Fruit fly (Drosophila melanogaster): ENCODE results near the gene CG13398.

The CG13398 gene

DNA sequence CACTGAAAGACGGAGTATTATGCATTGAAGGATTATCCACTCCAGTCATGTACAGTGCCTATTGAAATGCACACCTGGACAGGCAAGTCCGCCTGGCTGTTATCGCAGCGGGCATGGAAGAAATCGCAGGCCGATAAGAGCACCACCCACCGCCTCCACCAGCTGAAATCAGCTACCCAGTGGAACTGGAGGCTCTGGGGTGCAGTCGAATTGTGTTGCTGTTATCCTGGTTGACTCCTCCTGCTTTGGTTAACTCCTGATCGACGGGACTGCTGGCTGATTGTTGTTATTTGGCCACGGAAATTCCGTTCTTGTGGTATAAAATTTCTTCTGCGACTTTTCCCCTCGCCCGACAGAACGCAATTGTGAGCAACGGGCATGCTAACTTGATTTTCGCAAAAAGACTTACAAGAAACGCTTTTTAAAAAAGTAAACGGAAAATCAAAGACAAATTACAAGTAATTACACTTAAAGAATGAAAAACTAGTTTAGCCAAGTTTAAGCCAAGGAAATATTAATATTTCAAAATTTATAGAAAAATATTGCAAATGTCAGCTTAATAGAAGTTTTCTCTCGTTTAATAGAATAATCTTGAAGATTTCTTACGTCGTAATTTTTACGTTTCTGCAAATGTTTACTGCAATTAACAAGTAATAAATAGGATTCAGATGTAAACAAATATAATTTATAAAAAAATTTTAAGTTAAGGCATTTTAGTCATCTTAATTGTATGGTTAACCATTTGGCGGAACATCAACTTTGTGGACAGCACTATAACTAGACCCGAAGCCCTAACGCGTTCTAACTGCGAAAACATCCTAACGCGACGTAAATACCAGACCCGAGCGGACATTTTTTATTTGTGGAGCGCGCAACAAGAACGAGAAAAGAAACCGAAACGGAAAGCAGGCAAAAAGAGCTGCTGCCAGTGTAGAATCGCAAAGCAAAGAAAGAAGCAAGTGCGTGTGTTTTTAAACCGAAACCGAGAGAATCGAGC is at the start of gene CG13398, which contains the start of gene Akap200:
Gene CG13398 (minus strand): TSS at position 370 of the 997 bp plus-strand sequence.
Gene Akap200 (plus strand): TSS at position 804 of the 997 bp plus-strand sequence.
- TF ChIP-seq CG8478 (optimal IDR thresholded peaks at IDR 0.05) (no peak), CTCF (optimal IDR thresholded peaks at IDR 0.05) (no peak)

- TF ChIP-seq CG8478 (optimal IDR thresholded peaks at IDR 0.05) (no peak), CTCF (optimal IDR thresholded peaks at IDR 0.05) (no peak)
Measured at dm6 chr2L:8464107-8464582, 49.1 kb upstream of the CG13398 start, which contains the start of gene prg. Gene prg, plus strand, starts transcription at chr2L:8464488.

dm6 chr2L:8463144-8464106 is 48.4 kb upstream of the CG13398 start, which contains the start of gene Agpat2:
Gene Agpat2, minus strand, starts transcription at chr2L:8463994.
- TF ChIP-seq CTCF (optimal IDR thresholded peaks at IDR 0.05): no peak
- no peak for TF ChIP-seq CG8478 (optimal IDR thresholded peaks at IDR 0.05)

DNA sequence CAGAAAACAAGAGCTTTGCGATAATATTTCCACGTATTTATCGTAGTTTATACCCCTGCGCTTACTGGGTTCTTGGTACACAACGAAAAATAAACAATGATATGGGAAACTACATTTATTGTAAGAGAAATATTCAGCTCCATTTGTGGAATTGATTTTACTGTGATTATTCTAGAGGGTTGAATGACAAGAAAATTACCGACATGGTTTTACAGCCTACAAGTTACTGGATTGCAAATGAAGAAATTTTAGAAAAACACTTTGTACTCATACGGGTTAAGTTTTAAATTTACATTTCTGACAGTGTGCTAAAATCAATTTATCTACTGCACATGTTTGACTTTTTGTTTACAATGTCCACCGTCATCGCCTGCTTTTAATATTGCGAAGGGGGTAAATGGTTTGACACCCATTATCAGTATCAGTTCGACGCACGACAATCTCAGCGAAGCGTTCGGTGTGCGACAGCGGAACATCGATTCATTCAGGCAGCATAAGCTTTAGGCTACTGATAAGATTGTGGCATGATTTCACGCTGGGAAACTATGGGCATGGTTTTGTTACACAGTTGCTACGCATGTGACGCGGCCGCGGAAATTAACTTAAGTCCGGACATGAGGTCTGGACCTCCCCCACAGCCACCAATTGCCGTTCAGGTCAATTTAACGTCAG is 46.9 kb upstream of the CG13398 start:
- TF ChIP-seq CTCF (optimal IDR thresholded peaks at IDR 0.05) (no peak), CG8478 (optimal IDR thresholded peaks at IDR 0.05) (no peak)

dm6 chr2L:8451497-8451896 is 36.4 kb upstream of the CG13398 start:
- TF ChIP-seq CTCF (optimal IDR thresholded peaks at IDR 0.05): no peak
- no peak for TF ChIP-seq CG8478 (optimal IDR thresholded peaks at IDR 0.05)

dm6 chr2L:8449358-8449757 is 34.3 kb upstream of the CG13398 start, which contains the start of gene Aasdh:
Gene Aasdh, minus strand, starts transcription at chr2L:8449576.
- TF ChIP-seq CTCF (optimal IDR thresholded peaks at IDR 0.05) (no peak), CG8478 (optimal IDR thresholded peaks at IDR 0.05) (no peak)

DNA sequence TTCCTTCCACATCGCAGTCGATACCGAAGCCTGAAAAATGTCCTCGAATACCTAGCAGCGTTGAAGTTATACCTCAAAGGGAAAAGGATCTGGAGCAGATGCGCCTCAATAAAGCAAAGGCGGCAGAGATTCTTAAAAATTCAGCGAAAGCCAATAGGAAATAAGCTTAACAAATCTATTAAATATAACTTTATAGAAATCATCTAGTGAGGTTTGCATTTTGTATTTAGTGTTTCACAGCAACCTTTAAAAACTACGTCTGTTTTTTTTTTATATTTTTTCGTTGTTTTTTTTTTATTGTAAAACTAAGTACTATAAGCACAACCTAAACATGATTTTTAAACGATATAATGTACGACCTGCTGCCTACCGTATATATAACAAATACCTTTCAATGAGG is 27.1 kb upstream of the CG13398 start, which contains the start of gene CG31897:
Gene CG31897 (plus strand): TSS at position 301 of the 400 bp plus-strand sequence.
- TF ChIP-seq CG8478 (optimal IDR thresholded peaks at IDR 0.05): no peak
- no peak for TF ChIP-seq CTCF (optimal IDR thresholded peaks at IDR 0.05)

DNA sequence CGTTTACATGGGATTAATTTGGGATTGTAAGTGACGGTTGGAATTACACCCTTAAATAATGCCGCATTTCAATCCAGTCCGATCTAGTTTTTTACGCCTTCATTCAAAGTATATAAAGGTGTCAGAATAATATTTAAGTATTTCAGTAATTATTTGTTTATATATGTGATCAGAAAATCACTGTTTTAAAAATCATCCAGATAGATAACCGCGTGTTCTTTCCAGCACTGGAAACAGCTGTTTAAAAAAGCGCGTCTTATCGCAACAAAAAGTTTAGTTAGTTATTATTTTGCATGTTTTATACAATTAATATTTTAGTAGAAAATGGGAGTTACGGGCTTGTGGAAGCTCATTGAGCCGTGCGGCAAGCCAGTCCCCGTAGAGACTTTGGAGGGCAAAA is 23.0 kb upstream of the CG13398 start, which contains the start of gene mus201:
Gene mus201 (plus strand): TSS at position 118 of the 400 bp plus-strand sequence.
- TF ChIP-seq CG8478 (optimal IDR thresholded peaks at IDR 0.05): no peak
- no peak for TF ChIP-seq CTCF (optimal IDR thresholded peaks at IDR 0.05)

DNA sequence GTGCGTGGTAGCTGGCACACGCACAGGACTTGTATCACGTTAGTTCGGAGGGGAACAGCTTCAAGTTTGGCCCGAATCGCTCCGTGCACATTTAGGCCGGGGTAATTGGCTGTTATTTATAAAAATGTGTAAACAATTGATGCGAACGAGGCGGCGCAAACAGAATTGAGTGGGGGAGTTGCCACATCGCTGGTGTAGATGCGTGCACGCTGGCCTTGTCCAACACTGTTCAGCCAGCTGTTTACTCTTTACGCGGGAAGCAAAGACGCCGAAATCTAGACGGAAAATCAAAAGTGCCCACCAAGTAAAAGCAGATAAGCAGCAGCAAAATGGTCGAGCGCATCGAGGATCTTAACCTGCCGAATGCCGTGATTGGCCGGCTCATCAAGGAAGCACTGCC is 22.1 kb upstream of the CG13398 start, which contains the start of the genes D12 and Chrac-14:
Gene D12 (minus strand): TSS at position 190 of the 400 bp plus-strand sequence.
Gene Chrac-14 (plus strand): TSS at position 230 of the 400 bp plus-strand sequence.
- no peak for TF ChIP-seq CG8478 (optimal IDR thresholded peaks at IDR 0.05)
- TF ChIP-seq CTCF (optimal IDR thresholded peaks at IDR 0.05): no peak

- TF ChIP-seq CG8478 (optimal IDR thresholded peaks at IDR 0.05): no peak
Measured at dm6 chr2L:8433512-8433911, 18.5 kb upstream of the CG13398 start, which contains the start of gene grk. Gene grk, minus strand, starts transcription at chr2L:8433598.

- TF ChIP-seq CTCF (optimal IDR thresholded peaks at IDR 0.05): no peak
- TF ChIP-seq CG8478 (optimal IDR thresholded peaks at IDR 0.05): no peak
Measured at dm6 chr2L:8432130-8432529, 17.1 kb upstream of the CG13398 start.

dm6 chr2L:8426801-8427200 is 11.7 kb upstream of the CG13398 start:
- TF ChIP-seq CTCF (optimal IDR thresholded peaks at IDR 0.05): no peak
- TF ChIP-seq CG8478 (optimal IDR thresholded peaks at IDR 0.05): no peak

DNA sequence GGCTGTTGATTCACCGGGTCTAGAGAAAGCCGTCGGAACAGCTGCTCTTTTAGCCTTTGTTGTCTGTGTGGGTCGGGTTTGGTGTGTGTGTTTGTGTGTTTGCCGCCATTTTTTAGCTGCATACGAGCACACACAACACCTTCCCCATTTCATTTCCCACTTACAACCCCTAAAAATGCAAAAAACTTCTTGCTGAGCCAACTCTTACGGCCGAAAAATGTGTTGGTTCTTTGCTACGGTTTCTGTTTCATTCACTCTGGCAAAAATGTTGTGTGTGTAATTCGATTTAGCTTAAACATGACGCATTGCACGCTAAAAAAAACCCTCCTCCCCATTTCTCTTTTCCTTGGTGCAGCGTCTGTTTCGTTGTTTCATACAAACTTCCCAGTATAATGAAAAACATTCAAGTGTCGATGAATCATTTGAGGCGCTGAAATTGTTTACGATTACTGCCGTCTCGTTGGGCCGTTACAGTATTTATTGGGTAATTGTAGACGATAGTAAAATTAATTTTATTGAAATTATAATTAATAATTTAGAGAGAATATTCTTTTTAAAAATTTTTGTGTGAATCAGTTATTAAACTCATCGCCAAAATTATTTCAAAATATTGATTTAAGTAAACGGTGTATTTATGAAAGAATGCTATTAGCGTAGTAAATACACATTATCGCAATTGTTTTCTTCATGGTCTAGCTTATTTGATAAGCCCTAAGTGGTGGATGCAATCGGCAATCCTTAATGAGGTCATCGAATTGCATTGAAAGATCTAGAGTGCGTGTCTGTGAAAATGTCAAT is 11.1 kb upstream of the CG13398 start:
- no peak for TF ChIP-seq CG8478 (optimal IDR thresholded peaks at IDR 0.05)
- no peak for TF ChIP-seq CTCF (optimal IDR thresholded peaks at IDR 0.05)
